Fruit fly (Drosophila melanogaster) whole organism, embryonic: Measurements from ENCODE around the gene CG7231.
A peak's percentile ranks its signal among the peaks of the same experiment; 100 is the strongest.

Experiments
- Antp ChIP-seq: fragments of 200-800 bp; sonication (Bioruptor generic); optimal IDR thresholded peaks from 3 replicates; lab custom pipeline; 2016; ENCODE audit warnings: missing biosample characterization, missing genetic modification characterization
- B-H1 ChIP-seq: fragments of 200-800 bp; sonication (Bioruptor generic); IDR thresholded peaks from 3 replicates; pipeline ENCODE4 v1.3.6; 2022; ENCODE audit warnings: missing biosample characterization, missing genetic modification characterization
- Blimp-1 ChIP-seq: fragments of 200-800 bp; sonication (Bioruptor generic); optimal IDR thresholded peaks from 3 replicates; lab custom pipeline; 2018; ENCODE audit warnings: missing biosample characterization, missing genetic modification characterization, mild to moderate bottlenecking, moderate library complexity, missing genetic modification reagents
- CG10147 ChIP-seq: fragments of 200-800 bp; sonication (Bioruptor generic); optimal IDR thresholded peaks from 2 replicates; lab custom pipeline; 2019; ENCODE audit warnings: missing biosample characterization, mild to moderate bottlenecking, missing genetic modification characterization, moderate library complexity
- CG10431 ChIP-seq: fragments of 200-800 bp; sonication (Bioruptor generic); optimal IDR thresholded peaks from 3 replicates; lab custom pipeline; 2018; ENCODE audit warnings: missing biosample characterization, mild to moderate bottlenecking, missing genetic modification characterization
- CG11398 ChIP-seq: fragments of 200-800 bp; sonication (Bioruptor generic); optimal IDR thresholded peaks from 2 replicates; lab custom pipeline; 2016; ENCODE audit warnings: missing biosample characterization, missing genetic modification characterization
- CG12236 ChIP-seq: fragments of 200-800 bp; sonication (Bioruptor generic); optimal IDR thresholded peaks from 2 replicates; lab custom pipeline; 2016; ENCODE audit warnings: missing biosample characterization, missing genetic modification characterization
- CG12659 ChIP-seq: fragments of 200-800 bp; sonication (Bioruptor generic); optimal IDR thresholded peaks from 3 replicates; lab custom pipeline; 2017; ENCODE audit warnings: mild to moderate bottlenecking, missing biosample characterization, missing genetic modification reagents, missing genetic modification characterization
- CG14014 ChIP-seq: fragments of 200-800 bp; sonication (Bioruptor generic); IDR thresholded peaks from 2 replicates; pipeline ENCODE4 v1.3.6; 2022; ENCODE audit warnings: missing biosample characterization, missing genetic modification characterization
- CG15601 ChIP-seq: fragments of 200-800 bp; sonication (Bioruptor generic); optimal IDR thresholded peaks from 3 replicates; lab custom pipeline; 2019; ENCODE audit warnings: missing biosample characterization, mild to moderate bottlenecking, missing genetic modification characterization, moderate library complexity
- CG16863 ChIP-seq: fragments of 200-800 bp; sonication (Bioruptor generic); optimal IDR thresholded peaks from 3 replicates; lab custom pipeline; 2016; ENCODE audit warnings: missing biosample characterization, missing genetic modification characterization
- CG17829 ChIP-seq: fragments of 200-800 bp; optimal IDR thresholded peaks from 2 replicates; lab custom pipeline; 2019; ENCODE audit warnings: missing biosample characterization, mild to moderate bottlenecking, missing genetic modification characterization, moderate library complexity
- CG2202 ChIP-seq: fragments of 200-800 bp; sonication (Bioruptor generic); optimal IDR thresholded peaks from 2 replicates; lab custom pipeline; 2018; ENCODE audit warnings: missing biosample characterization, mild to moderate bottlenecking, missing genetic modification characterization
- CG32767 ChIP-seq: fragments of 200-800 bp; sonication (Bioruptor generic); IDR thresholded peaks from 2 replicates; pipeline ENCODE4 v1.3.6; 2022; ENCODE audit warnings: missing biosample characterization, missing genetic modification characterization
- CG34224 ChIP-seq: fragments of 200-800 bp; sonication (Bioruptor generic); IDR thresholded peaks from 3 replicates; pipeline ENCODE4 v1.3.6; 2022; ENCODE audit warnings: missing biosample characterization, missing genetic modification characterization; ENCODE audit not compliant: partially characterized antibody
- CG8089 ChIP-seq: fragments of 200-800 bp; sonication (Bioruptor generic); optimal IDR thresholded peaks from 3 replicates; lab custom pipeline; 2016; ENCODE audit warnings: missing biosample characterization, missing genetic modification characterization
- CG8281 ChIP-seq: fragments of 200-800 bp; sonication (Bioruptor generic); optimal IDR thresholded peaks from 2 replicates; lab custom pipeline; 2018; ENCODE audit warnings: missing biosample characterization, mild to moderate bottlenecking, missing genetic modification characterization, moderate library complexity
- CG9215 ChIP-seq: fragments of 200-800 bp; sonication (Bioruptor generic); IDR thresholded peaks from 2 replicates; pipeline ENCODE4 v1.3.6; 2022; ENCODE audit warnings: missing biosample characterization, missing genetic modification characterization
- CG9797 ChIP-seq: fragments of 200-800 bp; sonication (Bioruptor generic); optimal IDR thresholded peaks from 3 replicates; lab custom pipeline; 2018; ENCODE audit warnings: missing biosample characterization, mild to moderate bottlenecking, missing genetic modification characterization
- CG9932 ChIP-seq: fragments of 200-800 bp; sonication (Bioruptor generic); IDR thresholded peaks from 2 replicates; pipeline ENCODE4 v1.3.6; 2022; ENCODE audit warnings: missing biosample characterization, missing genetic modification characterization
- D ChIP-seq, 2 experiments: fragments of 200-800 bp in 1 of 2; fragments of >200 bp in 1 of 2; sonication (Bioruptor generic) in 1 of 2; optimal IDR thresholded peaks; 2 replicates in 1 of 2; 3 replicates in 1 of 2; lab custom pipeline; 2017; ENCODE audit warnings: mild to moderate bottlenecking in 1 of 2, missing biosample characterization in 1 of 2, missing genetic modification characterization in 1 of 2, missing genetic modification reagents in 1 of 2
- Dad ChIP-seq: fragments of 200-800 bp; sonication (Bioruptor generic); optimal IDR thresholded peaks from 3 replicates; lab custom pipeline; 2016; ENCODE audit warnings: missing biosample characterization, missing genetic modification characterization
- E2f2 ChIP-seq: fragments of 200-800 bp; sonication (Bioruptor generic); IDR thresholded peaks from 2 replicates; pipeline ENCODE4 v1.3.6; 2022; ENCODE audit warnings: missing biosample characterization, missing genetic modification characterization
- Eip74EF ChIP-seq, 2 experiments: fragments of 200-800 bp in 1 of 2; fragments of >200 bp in 1 of 2; sonication (Bioruptor generic) in 1 of 2; optimal IDR thresholded peaks; 2 replicates each; lab custom pipeline; 2017 to 2019; ENCODE audit warnings: missing biosample characterization in 2 of 2, missing genetic modification characterization in 2 of 2, mild to moderate bottlenecking in 1 of 2, moderate library complexity in 1 of 2
- Gug ChIP-seq: fragments of 200-800 bp; sonication (Bioruptor generic); IDR thresholded peaks from 4 replicates; pipeline ENCODE4 v1.3.6; 2022; ENCODE audit warnings: missing biosample characterization, missing genetic modification characterization
- Kr ChIP-seq: fragments of 200-800 bp; sonication (Bioruptor generic); optimal IDR thresholded peaks from 2 replicates; lab custom pipeline; 2017; ENCODE audit warnings: missing biosample characterization, mild to moderate bottlenecking, missing genetic modification characterization
- MTF-1 ChIP-seq: fragments of 200-800 bp; sonication (Bioruptor generic); optimal IDR thresholded peaks from 2 replicates; lab custom pipeline; 2018; ENCODE audit warnings: missing biosample characterization, mild to moderate bottlenecking, missing genetic modification characterization, borderline replicate concordance
- Opbp ChIP-seq: fragments of 200-800 bp; sonication (Bioruptor generic); IDR thresholded peaks from 3 replicates; pipeline ENCODE4 v1.3.6; 2022; ENCODE audit warnings: missing biosample characterization, missing genetic modification characterization; ENCODE audit not compliant: partially characterized antibody
- Sox100B ChIP-seq: fragments of 200-800 bp; sonication (Bioruptor generic); optimal IDR thresholded peaks from 3 replicates; lab custom pipeline; 2018; ENCODE audit warnings: missing biosample characterization, mild to moderate bottlenecking, missing genetic modification characterization
- ato ChIP-seq: fragments of 200-800 bp; sonication (Bioruptor generic); IDR thresholded peaks from 2 replicates; pipeline ENCODE4 v1.3.6; 2022; ENCODE audit warnings: missing biosample characterization, missing genetic modification characterization; ENCODE audit not compliant: partially characterized antibody
- bbx ChIP-seq: fragments of 200-800 bp; sonication (Bioruptor generic); IDR thresholded peaks from 2 replicates; pipeline ENCODE4 v1.3.6; 2022; ENCODE audit warnings: missing biosample characterization, missing genetic modification characterization; ENCODE audit not compliant: partially characterized antibody
- cato ChIP-seq: fragments of 200-800 bp; sonication (Bioruptor generic); optimal IDR thresholded peaks from 2 replicates; lab custom pipeline; 2016; ENCODE audit warnings: missing biosample characterization, missing genetic modification characterization, borderline replicate concordance
- dati ChIP-seq: fragments of 200-800 bp; sonication (Bioruptor generic); IDR thresholded peaks from 2 replicates; pipeline ENCODE4 v1.3.6; 2022; ENCODE audit warnings: missing biosample characterization, missing genetic modification characterization
- dm ChIP-seq: fragments of 200-800 bp; sonication (Bioruptor generic); optimal IDR thresholded peaks from 3 replicates; lab custom pipeline; 2016; ENCODE audit warnings: missing biosample characterization, missing genetic modification characterization
- fd102C ChIP-seq: fragments of 200-800 bp; sonication (Bioruptor generic); optimal IDR thresholded peaks from 2 replicates; lab custom pipeline; 2018; ENCODE audit warnings: missing biosample characterization, mild to moderate bottlenecking, missing genetic modification characterization, moderate library complexity
- gem ChIP-seq: fragments of 200-800 bp; sonication (Bioruptor generic); optimal IDR thresholded peaks from 2 replicates; lab custom pipeline; 2019; ENCODE audit warnings: missing biosample characterization, mild to moderate bottlenecking, missing genetic modification characterization, moderate library complexity
- grn ChIP-seq: fragments of 200-800 bp; sonication (Bioruptor generic); optimal IDR thresholded peaks from 3 replicates; lab custom pipeline; 2017; ENCODE audit warnings: missing biosample characterization, missing genetic modification characterization
- jumu ChIP-seq: fragments of 200-800 bp; sonication (Bioruptor generic); optimal IDR thresholded peaks from 3 replicates; lab custom pipeline; 2016; ENCODE audit warnings: missing biosample characterization, missing genetic modification characterization
- kni ChIP-seq: fragments of 200-800 bp; sonication (Bioruptor generic); optimal IDR thresholded peaks from 3 replicates; lab custom pipeline; 2017; ENCODE audit warnings: mild to moderate bottlenecking, missing biosample characterization, missing genetic modification reagents, missing genetic modification characterization
- lmd ChIP-seq: fragments of 200-800 bp; sonication (Bioruptor generic); IDR thresholded peaks from 2 replicates; pipeline ENCODE4 v1.3.6; 2022; ENCODE audit warnings: missing biosample characterization, missing genetic modification characterization
- oc ChIP-seq: fragments of 200-800 bp; sonication (Bioruptor generic); optimal IDR thresholded peaks from 2 replicates; lab custom pipeline; 2018; ENCODE audit warnings: missing biosample characterization, mild to moderate bottlenecking, missing genetic modification characterization, moderate library complexity
- pita ChIP-seq: fragments of 200-800 bp; sonication (Bioruptor generic); optimal IDR thresholded peaks from 2 replicates; lab custom pipeline; 2017; ENCODE audit warnings: missing biosample characterization, mild to moderate bottlenecking, missing genetic modification characterization
- pnt ChIP-seq: fragments of 200-800 bp; sonication (Bioruptor generic); optimal IDR thresholded peaks from 3 replicates; lab custom pipeline; 2016; ENCODE audit warnings: missing biosample characterization, missing genetic modification characterization
- ranshi ChIP-seq: fragments of 200-800 bp; sonication (Bioruptor generic); IDR thresholded peaks from 2 replicates; pipeline ENCODE4 v1.3.6; 2022; ENCODE audit warnings: missing biosample characterization, missing genetic modification characterization
- shn ChIP-seq: fragments of 200-800 bp; sonication (Bioruptor generic); optimal IDR thresholded peaks from 3 replicates; lab custom pipeline; 2016; ENCODE audit warnings: missing biosample characterization, missing genetic modification characterization
- sob ChIP-seq: fragments of 200-800 bp; sonication (Bioruptor generic); IDR thresholded peaks from 2 replicates; pipeline ENCODE4 v1.3.6; 2022; ENCODE audit warnings: missing biosample characterization, missing genetic modification characterization
- usp ChIP-seq: fragments of >200 bp; optimal IDR thresholded peaks from 2 replicates; lab custom pipeline; 2017; ENCODE audit warnings: missing biosample characterization, missing genetic modification characterization

Gene CG7231

dm6 chr2L:7993984-7994854, 10.5 kb downstream of the CG7231 start, which contains the start of gene pes (continued):
- peak; percentile 25 for TF ChIP-seq CG2202 (tag; lab: Kevin White, UChicago)
- peak; percentile 75 for TF ChIP-seq E2f2 (GFP tag; lab: Robert Waterston, UW)
- peak; percentile 86 for TF ChIP-seq B-H1 (GFP tag; lab: Robert Waterston, UW)
- no peak for TF ChIP-seq pita (GFP tag; lab: Kevin White, UChicago)
- peak; percentile 81 for TF ChIP-seq Antp
- TF ChIP-seq dm (GFP tag; lab: Kevin White, UChicago), result peak; percentile 28
- peak; percentile 87 for TF ChIP-seq Blimp-1 (GFP tag; lab: Kevin White, UChicago)
- TF ChIP-seq fd102C (GFP tag; lab: Kevin White, UChicago), result no peak
- peak; percentile 62 for TF ChIP-seq CG9797
- TF ChIP-seq Opbp, result peak; percentile 51; the same call in 1 of the 3 replicates
- peak; percentile 83 for TF ChIP-seq oc (tag; lab: Kevin White, UChicago)
- TF ChIP-seq sob, result peak; percentile 64
- peak; percentile 95 for TF ChIP-seq Gug (GFP tag; lab: Robert Waterston, UW)
- no peak for TF ChIP-seq usp
- TF ChIP-seq CG17829 (tag; lab: Kevin White, UChicago), result peak; percentile 86
- TF ChIP-seq Kr (GFP tag; lab: Kevin White, UChicago), result peak; percentile 34
- TF ChIP-seq jumu (GFP tag; lab: Kevin White, UChicago), result peak; percentile 89
- peak; percentile 41; the same call in 1 of the 2 replicates for TF ChIP-seq dati (GFP tag; lab: Robert Waterston, UW)
- peak; percentile 40 for TF ChIP-seq CG34224 (GFP tag; lab: Robert Waterston, UW)
- TF ChIP-seq CG12236 (GFP tag; lab: Kevin White, UChicago), result no peak
- peak; percentile 92 for TF ChIP-seq CG12659
- no peak for TF ChIP-seq cato (GFP tag; lab: Kevin White, UChicago)
- TF ChIP-seq CG15601 (tag; lab: Kevin White, UChicago), result peak; percentile 84
- TF ChIP-seq Dad (GFP tag; lab: Kevin White, UChicago), result peak; percentile 82
- TF ChIP-seq bbx (GFP tag; lab: Robert Waterston, UW), result peak; percentile 56; the same call in 1 of the 2 replicates
- TF ChIP-seq CG10147, result peak; percentile 95
- peak; percentile 69 for TF ChIP-seq MTF-1 (GFP tag; lab: Kevin White, UChicago)
- TF ChIP-seq CG8089 (GFP tag; lab: Kevin White, UChicago), result no peak
- TF ChIP-seq CG8281, result peak; percentile 84
- TF ChIP-seq pnt (GFP tag; lab: Kevin White, UChicago), result peak; percentile 85
- TF ChIP-seq ranshi (GFP tag; lab: Robert Waterston, UW), result peak; percentile 93
- TF ChIP-seq CG9932, result peak; percentile 81
- TF ChIP-seq Eip74EF (GFP tag; optimal IDR thresholded peaks at IDR 0.05; lab: Kevin White, UChicago), result peak in 1 of 2 experiments; percentile 92
- TF ChIP-seq CG11398 (GFP tag; lab: Kevin White, UChicago), result peak; percentile 3
- TF ChIP-seq lmd (GFP tag; lab: Robert Waterston, UW), result no peak
- TF ChIP-seq grn (GFP tag; lab: Kevin White, UChicago), result peak; percentile 81
- TF ChIP-seq ato (GFP tag; lab: Robert Waterston, UW), result no peak
- TF ChIP-seq shn, result no peak
- peak; percentile 88 for TF ChIP-seq CG32767 (GFP tag; lab: Robert Waterston, UW)
- TF ChIP-seq CG9215 (GFP tag; lab: Robert Waterston, UW), result peak; percentile 95
- TF ChIP-seq D (optimal IDR thresholded peaks at IDR 0.05; lab: Kevin White, UChicago), result no peak
- TF ChIP-seq D (GFP tag; optimal IDR thresholded peaks at IDR 0.05; lab: Kevin White, UChicago), result peak; percentile 90
- peak; percentile 72 for TF ChIP-seq CG16863 (GFP tag; lab: Kevin White, UChicago)
- peak; percentile 94 for TF ChIP-seq kni (GFP tag; lab: Kevin White, UChicago)
- TF ChIP-seq gem (tag; lab: Kevin White, UChicago), result peak; percentile 48
- peak; percentile 9 for TF ChIP-seq CG10431 (GFP tag; lab: Kevin White, UChicago)
- peak; percentile 93 for TF ChIP-seq Sox100B (GFP tag; lab: Kevin White, UChicago)
- peak; percentile 85 for TF ChIP-seq CG14014
